Worm (Caenorhabditis elegans) whole organism, L1 larva: ENCODE measurements around the gene nucl-1.

Experiments
- elt-3 ChIP-seq, 6 experiments: fragments of 150-350 bp in 1 of 6; sonication (generic microtip); optimal IDR thresholded peaks; 2 replicates each; lab custom pipeline; 2017 to 2018; ENCODE audit warnings: missing biosample characterization in 6 of 6, missing genetic modification characterization in 6 of 6, inconsistent platforms in 1 of 6
- fos-1 ChIP-seq: fragments of 150-350 bp; optimal IDR thresholded peaks from 2 replicates; lab custom pipeline; 2014; ENCODE audit warnings: missing biosample characterization, missing genetic modification characterization
- lin-13 ChIP-seq: fragments of 150-350 bp; optimal IDR thresholded peaks from 2 replicates; lab custom pipeline; 2014; ENCODE audit warnings: missing biosample characterization, missing genetic modification reagents, missing genetic modification characterization
- lsy-2 ChIP-seq, 2 experiments: fragments of 150-350 bp; optimal IDR thresholded peaks; 2 replicates each; lab custom pipeline; 2014; ENCODE audit warnings: missing biosample characterization in 2 of 2, missing genetic modification characterization in 2 of 2
- sptf-1 ChIP-seq: fragments of 150-350 bp; optimal IDR thresholded peaks from 2 replicates; lab custom pipeline; 2014; ENCODE audit warnings: missing biosample characterization, missing genetic modification characterization
- tbx-2 ChIP-seq: sonication (generic microtip); optimal IDR thresholded peaks from 2 replicates; lab custom pipeline; 2016; ENCODE audit warnings: missing genetic modification characterization, missing compliant biosample characterization
- ztf-11 ChIP-seq, 2 experiments: sonication (generic microtip); optimal IDR thresholded peaks; 2 replicates each; lab custom pipeline; 2016 to 2017; ENCODE audit warnings: missing genetic modification characterization in 2 of 2, missing biosample characterization in 1 of 2, missing compliant biosample characterization in 1 of 2
- ztf-4 ChIP-seq: fragments of 150-350 bp; optimal IDR thresholded peaks from 2 replicates; lab custom pipeline; 2014; ENCODE audit warnings: missing biosample characterization, missing genetic modification characterization

DNA sequence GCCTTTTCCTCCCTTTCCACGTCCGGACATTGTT is 44.4 kb upstream of the nucl-1 start, which contains the start of gene his-31:
- no peak for TF ChIP-seq lsy-2 (tag; optimal IDR thresholded peaks at IDR 0.05; lab: Kevin White, UChicago)
- TF ChIP-seq ztf-4 (tag; lab: Kevin White, UChicago) = no peak
- TF ChIP-seq lin-13 (GFP tag; lab: Kevin White, UChicago) = no peak
- TF ChIP-seq fos-1 (tag; lab: Kevin White, UChicago) = no peak
- no peak for TF ChIP-seq elt-3 (tag; optimal IDR thresholded peaks at IDR 0.05; lab: Kevin White, UChicago)
- TF ChIP-seq tbx-2 (tag; lab: Kevin White, UChicago) = no peak
- TF ChIP-seq ztf-11 (tag; optimal IDR thresholded peaks at IDR 0.05; lab: Kevin White, UChicago) = no peak
- no peak for TF ChIP-seq sptf-1 (tag; lab: Kevin White, UChicago)
